Fruit fly (Drosophila melanogaster): Measurements from ENCODE around the gene Rab3GAP1.

DNA sequence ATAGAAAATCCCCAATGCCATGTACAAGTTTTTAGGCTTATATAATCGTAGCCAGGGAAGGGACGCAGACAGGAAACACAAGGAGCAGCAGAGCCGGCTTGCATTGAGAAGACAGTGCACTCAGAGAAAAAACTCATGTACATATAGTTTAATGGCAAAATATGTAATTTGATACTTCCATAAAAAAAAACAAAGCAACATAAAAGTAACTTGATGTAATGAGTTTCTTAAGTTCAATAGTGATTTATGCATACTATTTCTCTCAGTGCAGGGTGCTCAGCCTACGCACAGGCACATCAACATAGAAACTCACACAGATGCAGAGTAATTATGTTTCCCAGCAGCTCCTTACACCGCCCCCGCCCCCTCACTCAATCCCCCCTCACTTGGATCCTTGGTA lies 9.8 kb upstream of the Rab3GAP1 start:
- TF ChIP-seq kay (GFP tag; ENCODE audit: borderline replicate concordance) (peak; percentile 21), pad (GFP tag; optimal IDR thresholded peaks at IDR 0.05) (no peak), CG11617 (GFP tag; optimal IDR thresholded peaks at IDR 0.05) (no peak), Hr96 (GFP tag; optimal IDR thresholded peaks at IDR 0.05) (no peak), CG14711 (tag; optimal IDR thresholded peaks at IDR 0.05) (no peak), Clk (GFP tag; optimal IDR thresholded peaks at IDR 0.05) (no peak), CG12768 (GFP tag; optimal IDR thresholded peaks at IDR 0.05) (no peak), CG1620 (GFP tag; optimal IDR thresholded peaks at IDR 0.05) (no peak), CG33017 (tag; optimal IDR thresholded peaks at IDR 0.05) (no peak), tj (GFP tag; optimal IDR thresholded peaks at IDR 0.05) (no peak), CG5204 (GFP tag; optimal IDR thresholded peaks at IDR 0.05) (no peak), bab1 (GFP tag; optimal IDR thresholded peaks at IDR 0.05) (no peak)

All from whole organism, adult.